Worm (Caenorhabditis elegans): ENCODE results near the gene hpo-30.

Gene hpo-30

DNA sequence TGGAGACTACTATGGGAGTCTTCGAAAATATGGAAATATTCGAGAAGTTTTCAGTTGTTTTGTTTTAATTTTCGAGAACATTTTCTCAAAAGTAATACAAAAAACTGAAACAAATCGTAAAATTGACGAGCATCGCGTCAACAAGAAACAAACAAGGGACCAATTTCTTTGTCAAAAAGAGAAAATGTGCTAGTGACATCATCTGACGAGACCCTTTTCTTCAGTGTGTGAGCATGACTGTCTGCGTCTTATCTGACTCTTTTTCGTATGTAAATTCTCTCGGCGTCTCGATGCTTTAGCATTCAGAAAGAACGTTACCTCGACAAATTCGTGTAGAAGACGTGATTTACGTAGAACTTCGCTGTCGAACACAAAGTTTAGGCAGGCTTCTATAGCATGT lies 22.5 kb downstream of the hpo-30 start:
- no peak for TF ChIP-seq klf-2 (GFP tag; conservative IDR thresholded peaks at IDR 0.05)
- TF ChIP-seq flt-1 (GFP tag; IDR thresholded peaks at IDR 0.05), result no peak
- no peak for TF ChIP-seq ref-1 (GFP tag; conservative IDR thresholded peaks at IDR 0.05)
- TF ChIP-seq tab-1 (GFP tag; IDR thresholded peaks at IDR 0.05), result no peak
- TF ChIP-seq T22C8.4 (GFP tag; IDR thresholded peaks at IDR 0.05), result no peak
- no peak for TF ChIP-seq ztf-23 (GFP tag; IDR thresholded peaks at IDR 0.05)
- TF ChIP-seq cog-1 (tag; optimal IDR thresholded peaks at IDR 0.05), result no peak
- TF ChIP-seq ztf-29 (GFP tag; IDR thresholded peaks at IDR 0.05), result no peak
- no peak for TF ChIP-seq med-1 (GFP tag; optimal IDR thresholded peaks at IDR 0.05; ENCODE audit: insufficient read depth)

DNA sequence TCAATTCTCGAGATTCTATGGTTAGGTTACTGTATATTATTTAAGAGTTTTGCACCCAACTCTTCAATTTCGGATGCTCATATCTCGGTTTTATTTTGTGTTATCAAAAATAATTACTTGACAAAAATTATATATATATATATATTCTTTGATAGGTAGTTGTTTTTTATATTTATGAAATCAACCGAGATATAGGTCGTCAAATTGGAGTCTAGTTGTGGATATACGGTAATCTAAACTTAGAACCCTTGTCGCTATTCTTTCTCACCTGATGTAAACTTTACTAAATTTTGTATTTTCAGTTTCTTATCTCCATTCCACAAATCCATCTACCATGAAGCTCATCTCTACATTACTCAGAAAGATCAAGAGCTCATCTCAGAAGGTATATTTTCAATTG lies 27.0 kb downstream of the hpo-30 start, which contains the start of gene F55C5.10:
F55C5.10 (plus strand) TSS at position 301 of the 400 bp plus-strand sequence.
- TF ChIP-seq ref-1 (GFP tag; conservative IDR thresholded peaks at IDR 0.05) (no peak), tab-1 (GFP tag; IDR thresholded peaks at IDR 0.05) (no peak), klf-2 (GFP tag; conservative IDR thresholded peaks at IDR 0.05) (no peak), flt-1 (GFP tag; IDR thresholded peaks at IDR 0.05) (no peak), ztf-23 (GFP tag; IDR thresholded peaks at IDR 0.05) (no peak), cog-1 (tag; optimal IDR thresholded peaks at IDR 0.05) (no peak), ztf-29 (GFP tag; IDR thresholded peaks at IDR 0.05) (no peak), med-1 (GFP tag; optimal IDR thresholded peaks at IDR 0.05; ENCODE audit: insufficient read depth) (no peak), T22C8.4 (GFP tag; IDR thresholded peaks at IDR 0.05) (no peak)

DNA sequence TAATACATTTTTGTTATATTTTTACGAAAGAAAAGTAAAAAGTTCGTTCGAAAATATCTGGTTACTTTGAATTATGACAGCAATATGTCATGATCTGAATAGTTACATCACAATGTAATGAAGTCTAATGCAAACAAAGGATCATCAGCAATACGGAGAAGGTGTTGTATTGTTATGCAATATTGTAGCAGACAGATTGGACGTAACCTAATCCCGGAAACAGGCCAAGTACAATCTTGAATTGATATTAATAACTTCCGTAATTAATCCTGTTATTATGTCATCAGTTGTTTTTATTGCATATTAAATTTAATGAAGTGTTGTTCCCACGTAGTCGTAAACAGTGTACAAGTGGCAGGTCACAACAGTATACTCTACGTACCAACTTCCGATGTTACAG lies 28.6 kb downstream of the hpo-30 start:
- TF ChIP-seq ref-1 (GFP tag; conservative IDR thresholded peaks at IDR 0.05) (no peak), ztf-23 (GFP tag; IDR thresholded peaks at IDR 0.05) (no peak), klf-2 (GFP tag; conservative IDR thresholded peaks at IDR 0.05) (no peak), cog-1 (tag; optimal IDR thresholded peaks at IDR 0.05) (no peak), tab-1 (GFP tag; IDR thresholded peaks at IDR 0.05) (no peak), med-1 (GFP tag; optimal IDR thresholded peaks at IDR 0.05; ENCODE audit: insufficient read depth) (no peak), flt-1 (GFP tag; IDR thresholded peaks at IDR 0.05) (no peak), T22C8.4 (GFP tag; IDR thresholded peaks at IDR 0.05) (no peak), ztf-29 (GFP tag; IDR thresholded peaks at IDR 0.05) (no peak)

DNA sequence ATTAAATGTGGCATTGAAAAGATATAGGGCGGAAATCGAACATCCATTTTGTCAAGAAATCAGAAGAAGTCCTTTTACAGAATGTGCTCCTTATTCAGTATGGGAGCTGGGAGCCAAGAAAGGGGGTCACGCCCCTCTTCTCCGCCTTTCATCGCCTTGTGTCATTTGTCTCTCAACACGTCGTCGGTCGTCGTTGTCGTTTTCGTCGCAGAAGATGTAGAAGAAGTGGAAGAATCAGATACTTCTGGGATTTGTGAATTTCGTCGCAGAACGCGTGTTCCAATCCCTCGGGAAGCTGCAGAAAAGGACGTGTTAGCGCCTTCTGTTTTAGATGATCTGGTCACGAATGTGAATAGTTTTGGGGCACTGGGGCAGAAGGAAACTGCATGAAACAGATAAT lies 33.2 kb downstream of the hpo-30 start, which contains the start of gene bnc-1:
bnc-1 (minus strand) TSS at position 101 of the 400 bp plus-strand sequence.
- no peak for TF ChIP-seq flt-1 (GFP tag; IDR thresholded peaks at IDR 0.05)
- no peak for TF ChIP-seq cog-1 (tag; optimal IDR thresholded peaks at IDR 0.05)
- no peak for TF ChIP-seq ztf-29 (GFP tag; IDR thresholded peaks at IDR 0.05)
- no peak for TF ChIP-seq klf-2 (GFP tag; conservative IDR thresholded peaks at IDR 0.05)
- TF ChIP-seq ztf-23 (GFP tag; IDR thresholded peaks at IDR 0.05), result no peak
- no peak for TF ChIP-seq med-1 (GFP tag; optimal IDR thresholded peaks at IDR 0.05; ENCODE audit: insufficient read depth)
- no peak for TF ChIP-seq tab-1 (GFP tag; IDR thresholded peaks at IDR 0.05)
- TF ChIP-seq T22C8.4 (GFP tag; IDR thresholded peaks at IDR 0.05), result no peak
- no peak for TF ChIP-seq ref-1 (GFP tag; conservative IDR thresholded peaks at IDR 0.05)

DNA sequence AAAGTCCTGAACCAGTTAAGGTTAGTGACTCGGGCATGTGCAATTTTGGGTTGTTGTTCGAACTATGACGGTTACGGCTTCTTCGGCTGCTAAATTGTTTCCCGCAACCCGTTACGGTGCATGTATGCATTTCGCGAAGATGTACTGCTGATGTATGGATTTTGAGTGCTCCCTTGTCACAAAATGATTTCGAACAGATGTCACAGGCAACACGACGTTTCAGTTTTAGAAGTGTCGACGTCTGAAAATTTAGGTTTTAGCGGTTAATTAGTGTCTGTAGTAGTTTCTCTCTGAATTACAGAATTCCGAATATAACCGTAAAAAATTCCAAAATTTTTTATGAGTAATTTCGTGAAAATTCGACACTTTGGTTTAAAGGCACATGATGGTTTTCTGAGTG lies 34.4 kb downstream of the hpo-30 start:
- no peak for TF ChIP-seq T22C8.4 (GFP tag; IDR thresholded peaks at IDR 0.05)
- no peak for TF ChIP-seq flt-1 (GFP tag; IDR thresholded peaks at IDR 0.05)
- no peak for TF ChIP-seq med-1 (GFP tag; optimal IDR thresholded peaks at IDR 0.05; ENCODE audit: insufficient read depth)

DNA sequence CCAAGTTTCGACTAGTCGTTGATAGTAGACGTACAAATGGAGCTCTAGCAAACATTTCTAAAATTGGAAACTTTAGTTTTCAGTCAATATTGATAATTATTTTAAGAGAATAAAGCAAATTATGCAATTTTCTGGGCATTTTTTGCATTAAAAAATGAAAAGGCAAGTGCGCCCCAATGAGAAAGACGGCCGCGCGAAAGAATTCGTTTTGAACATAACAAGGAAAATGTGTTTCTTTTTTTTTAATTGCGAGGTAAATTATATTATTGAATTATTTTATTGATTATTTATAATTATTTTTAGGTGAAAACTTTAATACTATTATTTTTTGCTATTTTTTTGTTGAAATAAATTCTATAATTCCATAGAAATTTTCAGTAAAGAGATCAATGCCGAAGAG lies 38.7 kb downstream of the hpo-30 start, which contains the start of the genes tsfm-1 and capg-2:
tsfm-1 (minus strand) TSS at position 57 of the 400 bp plus-strand sequence.
capg-2 (plus strand) TSS at position 379 of the 400 bp plus-strand sequence.
- TF ChIP-seq ref-1 (GFP tag; conservative IDR thresholded peaks at IDR 0.05), result no peak
- no peak for TF ChIP-seq tab-1 (GFP tag; IDR thresholded peaks at IDR 0.05)
- TF ChIP-seq ztf-29 (GFP tag; IDR thresholded peaks at IDR 0.05), result no peak
- no peak for TF ChIP-seq cog-1 (tag; optimal IDR thresholded peaks at IDR 0.05)
- no peak for TF ChIP-seq med-1 (GFP tag; optimal IDR thresholded peaks at IDR 0.05; ENCODE audit: insufficient read depth)
- TF ChIP-seq ztf-23 (GFP tag; IDR thresholded peaks at IDR 0.05), result no peak
- TF ChIP-seq flt-1 (GFP tag; IDR thresholded peaks at IDR 0.05), result no peak
- no peak for TF ChIP-seq T22C8.4 (GFP tag; IDR thresholded peaks at IDR 0.05)
- TF ChIP-seq klf-2 (GFP tag; conservative IDR thresholded peaks at IDR 0.05), result no peak

DNA sequence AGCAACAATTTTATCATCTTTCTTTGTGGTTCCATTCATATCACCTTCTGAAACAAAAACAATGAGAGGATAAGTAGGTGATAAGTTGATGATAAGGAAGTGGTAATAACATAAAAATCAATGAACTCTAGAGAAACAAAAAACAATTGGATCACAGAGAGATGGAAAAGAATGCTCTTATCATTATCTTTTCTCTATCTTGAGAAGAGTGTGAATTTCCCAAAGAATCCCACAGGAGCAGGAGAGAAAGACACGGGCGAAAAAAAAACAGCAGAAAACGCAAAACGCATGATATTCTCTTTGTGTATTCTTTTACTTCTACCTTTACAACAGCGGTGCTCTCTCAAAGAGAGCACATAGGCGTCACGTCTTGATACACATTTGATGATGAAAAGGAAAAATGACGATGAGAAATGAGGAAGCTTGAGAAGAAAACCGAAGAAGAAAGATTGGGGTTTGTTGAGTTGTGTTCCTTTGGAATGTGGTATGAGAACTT lies 40.8 kb downstream of the hpo-30 start, which contains the start of gene twk-24:
twk-24 (minus strand) TSS at position 51 of the 496 bp plus-strand sequence.
- no peak for TF ChIP-seq ref-1 (GFP tag; conservative IDR thresholded peaks at IDR 0.05)
- TF ChIP-seq flt-1 (GFP tag; IDR thresholded peaks at IDR 0.05), result no peak
- TF ChIP-seq ztf-23 (GFP tag; IDR thresholded peaks at IDR 0.05), result no peak
- no peak for TF ChIP-seq T22C8.4 (GFP tag; IDR thresholded peaks at IDR 0.05)

DNA sequence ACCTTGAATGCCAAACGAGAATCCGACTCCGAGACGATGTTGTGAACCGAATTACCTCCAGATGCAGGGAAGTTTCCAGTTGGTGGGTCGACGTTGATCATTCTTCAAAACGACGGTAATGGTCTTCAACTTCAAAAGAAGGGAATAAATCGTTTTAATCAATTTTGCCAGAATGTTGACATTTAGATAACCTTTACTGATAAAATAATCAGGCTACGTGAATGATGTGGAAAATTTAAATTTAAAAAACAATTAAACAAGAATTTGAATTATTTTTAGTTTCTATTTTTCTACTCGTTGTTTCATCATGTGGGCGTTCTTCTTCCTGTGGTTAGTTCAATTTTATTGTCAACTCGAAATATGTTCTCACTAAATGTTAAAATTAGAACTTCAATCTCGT lies 46.4 kb downstream of the hpo-30 start, which contains the start of gene ssp-35:
ssp-35 (minus strand) TSS at position 101 of the 400 bp plus-strand sequence.
- TF ChIP-seq cog-1 (tag; optimal IDR thresholded peaks at IDR 0.05), result no peak
- TF ChIP-seq klf-2 (GFP tag; conservative IDR thresholded peaks at IDR 0.05), result no peak
- no peak for TF ChIP-seq ztf-23 (GFP tag; IDR thresholded peaks at IDR 0.05)
- no peak for TF ChIP-seq ref-1 (GFP tag; conservative IDR thresholded peaks at IDR 0.05)
- no peak for TF ChIP-seq T22C8.4 (GFP tag; IDR thresholded peaks at IDR 0.05)

DNA sequence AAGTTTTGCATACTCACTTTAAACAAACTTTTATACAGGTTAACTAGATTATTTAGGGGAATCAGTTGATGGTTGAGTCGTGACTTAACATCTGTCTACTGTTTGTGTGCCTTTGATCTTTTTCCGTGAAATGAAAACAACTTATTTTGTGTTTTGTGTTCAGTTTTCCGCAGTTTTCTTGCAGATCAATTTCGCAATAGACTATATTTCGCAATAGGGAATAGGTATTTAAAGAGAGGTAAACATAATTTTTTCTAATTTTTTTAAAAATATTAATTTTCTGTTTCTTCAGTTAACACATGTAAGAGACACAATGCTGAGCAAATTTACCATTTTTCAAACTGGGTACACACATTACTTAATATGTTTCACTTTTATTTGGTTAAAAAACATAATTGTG lies 48.8 kb downstream of the hpo-30 start, which contains the start of gene tbb-6:
tbb-6 (plus strand) TSS at position 155 of the 400 bp plus-strand sequence.
- TF ChIP-seq flt-1 (GFP tag; IDR thresholded peaks at IDR 0.05), result no peak
- no peak for TF ChIP-seq tab-1 (GFP tag; IDR thresholded peaks at IDR 0.05)
- no peak for TF ChIP-seq cog-1 (tag; optimal IDR thresholded peaks at IDR 0.05)
- TF ChIP-seq ztf-23 (GFP tag; IDR thresholded peaks at IDR 0.05), result no peak
- TF ChIP-seq med-1 (GFP tag; optimal IDR thresholded peaks at IDR 0.05; ENCODE audit: insufficient read depth), result no peak
- no peak for TF ChIP-seq klf-2 (GFP tag; conservative IDR thresholded peaks at IDR 0.05)

DNA sequence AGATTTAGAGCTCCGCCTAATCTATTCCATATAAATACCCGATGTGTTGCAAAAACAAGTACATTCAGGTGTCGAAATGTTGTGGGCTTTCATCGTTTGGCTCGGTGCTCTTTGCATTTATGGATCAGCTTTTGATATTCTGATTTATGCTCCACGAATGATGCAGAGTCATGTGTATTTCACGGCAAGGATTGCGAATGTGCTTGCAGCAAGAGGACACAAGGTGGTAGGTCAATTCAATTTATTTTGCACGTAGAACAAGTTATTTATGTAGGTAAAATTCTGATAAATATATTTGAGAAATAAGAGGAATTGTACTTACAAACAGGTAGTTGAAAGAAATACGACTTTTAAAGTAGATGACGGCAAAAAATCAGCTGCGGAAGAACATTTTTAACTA lies 51.2 kb downstream of the hpo-30 start, which contains the start of gene ugt-56:
ugt-56 (plus strand) TSS at position 61 of the 400 bp plus-strand sequence.
- no peak for TF ChIP-seq flt-1 (GFP tag; IDR thresholded peaks at IDR 0.05)
- TF ChIP-seq ztf-23 (GFP tag; IDR thresholded peaks at IDR 0.05), result no peak
- TF ChIP-seq cog-1 (tag; optimal IDR thresholded peaks at IDR 0.05), result no peak
- no peak for TF ChIP-seq klf-2 (GFP tag; conservative IDR thresholded peaks at IDR 0.05)

All from whole organism, midembryonic.